Worm (Caenorhabditis elegans) whole organism, young adult: ENCODE measurements around the gene F13E9.12.

ENCODE experiments used
- B0019.2 ChIP-seq: fragments of 200-800 bp; sonication (Bioruptor generic); conservative IDR thresholded peaks from 2 replicates; pipeline ENCODE4 v1.3.6; 2022; ENCODE audit warnings: missing genetic modification reagents, missing genetic modification characterization, missing compliant biosample characterization
- D2030.7 ChIP-seq: fragments of 200-800 bp; sonication (Bioruptor generic); IDR thresholded peaks from 2 replicates; pipeline ENCODE4 v1.3.6; 2022; ENCODE audit warnings: missing genetic modification reagents, missing genetic modification characterization, missing compliant biosample characterization
- K11D2.4 ChIP-seq: fragments of 200-800 bp; sonication (Bioruptor generic); IDR thresholded peaks from 2 replicates; pipeline ENCODE4 v1.3.6; 2022; ENCODE audit warnings: missing genetic modification reagents, missing genetic modification characterization, missing compliant biosample characterization
- T07F8.4 ChIP-seq: sonication (generic microtip); optimal IDR thresholded peaks from 2 replicates; lab custom pipeline; 2016; ENCODE audit warnings: mild to moderate bottlenecking, missing genetic modification characterization, moderate library complexity, missing compliant biosample characterization
- Y53F4B.3 ChIP-seq: fragments of 200-800 bp; sonication (Bioruptor generic); IDR thresholded peaks from 2 replicates; pipeline ENCODE4 v1.3.6; 2022; ENCODE audit warnings: missing genetic modification reagents, missing genetic modification characterization, missing compliant biosample characterization
- Y67H2A.10 ChIP-seq: fragments of 200-800 bp; sonication (Bioruptor generic); conservative IDR thresholded peaks from 2 replicates; pipeline ENCODE4 v1.3.6; 2022; ENCODE audit warnings: missing genetic modification reagents, missing genetic modification characterization, missing compliant biosample characterization
- Y79H2A.3 ChIP-seq: fragments of 200-800 bp; sonication (Bioruptor generic); conservative IDR thresholded peaks from 2 replicates; pipeline ENCODE4 v1.3.6; 2022; ENCODE audit warnings: missing genetic modification reagents, missing genetic modification characterization, missing compliant biosample characterization
- athp-1 ChIP-seq: sonication (generic microtip); optimal IDR thresholded peaks from 2 replicates; lab custom pipeline; 2017; ENCODE audit warnings: mild to moderate bottlenecking, missing genetic modification characterization, missing compliant biosample characterization
- ccch-3 ChIP-seq: fragments of 200-800 bp; sonication (Bioruptor generic); optimal IDR thresholded peaks from 2 replicates; lab custom pipeline; 2018; ENCODE audit warnings: mild to moderate bottlenecking, missing genetic modification characterization, missing compliant biosample characterization
- ceh-58 ChIP-seq: fragments of 200-800 bp; sonication (Bioruptor generic); IDR thresholded peaks from 2 replicates; pipeline ENCODE4 v1.3.6; 2022; ENCODE audit warnings: missing genetic modification characterization, missing compliant biosample characterization
- ceh-91 ChIP-seq: fragments of 200-800 bp; sonication (Bioruptor generic); IDR thresholded peaks from 2 replicates; pipeline ENCODE4 v1.3.6; 2022; ENCODE audit warnings: missing genetic modification reagents, missing genetic modification characterization, missing compliant biosample characterization
- chd-7 ChIP-seq: sonication (generic microtip); optimal IDR thresholded peaks from 2 replicates; lab custom pipeline; 2016; ENCODE audit warnings: mild to moderate bottlenecking, missing genetic modification characterization, moderate library complexity, missing compliant biosample characterization
- dpl-1 ChIP-seq: fragments of 150-350 bp; optimal IDR thresholded peaks from 2 replicates; lab custom pipeline; 2014; ENCODE audit warnings: missing biosample characterization, missing genetic modification reagents, missing genetic modification characterization
- gei-17 ChIP-seq: fragments of 200-800 bp; sonication (Bioruptor generic); optimal IDR thresholded peaks from 2 replicates; lab custom pipeline; 2018; ENCODE audit warnings: mild to moderate bottlenecking, missing genetic modification characterization, missing compliant biosample characterization
- hlh-26 ChIP-seq: fragments of 200-800 bp; sonication (Bioruptor generic); conservative IDR thresholded peaks from 2 replicates; pipeline ENCODE4 v1.3.6; 2022; ENCODE audit warnings: missing genetic modification reagents, missing genetic modification characterization, missing compliant biosample characterization
- hmg-1.2 ChIP-seq: fragments of 200-800 bp; sonication (Bioruptor generic); IDR thresholded peaks from 2 replicates; pipeline ENCODE4 v1.3.6; 2022; ENCODE audit warnings: missing genetic modification reagents, missing genetic modification characterization, missing compliant biosample characterization
- hrde-1 ChIP-seq: sonication (generic microtip); optimal IDR thresholded peaks from 2 replicates; lab custom pipeline; 2016; ENCODE audit warnings: missing genetic modification characterization, mild to moderate bottlenecking, missing compliant biosample characterization, moderate library complexity, missing genotype, missing genetic modification reagents, borderline replicate concordance
- lsl-1 ChIP-seq: fragments of 200-800 bp; sonication (Bioruptor generic); optimal IDR thresholded peaks from 2 replicates; lab custom pipeline; 2018; ENCODE audit warnings: mild to moderate bottlenecking, missing genetic modification characterization, moderate library complexity, missing compliant biosample characterization
- madf-6 ChIP-seq: fragments of 200-800 bp; sonication (Bioruptor generic); IDR thresholded peaks from 2 replicates; pipeline ENCODE4 v1.3.6; 2022; ENCODE audit warnings: missing genetic modification reagents, missing genetic modification characterization, missing compliant biosample characterization
- mel-28 ChIP-seq: sonication (generic microtip); optimal IDR thresholded peaks from 2 replicates; lab custom pipeline; 2016; ENCODE audit warnings: borderline replicate concordance, mild to moderate bottlenecking, missing genetic modification characterization, missing compliant biosample characterization
- nfya-1 ChIP-seq: sonication (generic microtip); optimal IDR thresholded peaks from 2 replicates; lab custom pipeline; 2017; ENCODE audit warnings: antibody characterized with exemption, missing compliant biosample characterization, missing genetic modification characterization, borderline replicate concordance; ENCODE audit not compliant: insufficient read depth
- nfya-2 ChIP-seq: fragments of 200-800 bp; sonication (Bioruptor generic); IDR thresholded peaks from 2 replicates; pipeline ENCODE4 v1.3.6; 2022; ENCODE audit warnings: missing genetic modification reagents, missing genetic modification characterization, missing compliant biosample characterization
- nfyb-1 ChIP-seq: fragments of 200-800 bp; sonication (Bioruptor generic); IDR thresholded peaks from 2 replicates; pipeline ENCODE4 v1.3.6; 2022; ENCODE audit warnings: missing genetic modification reagents, missing genetic modification characterization, missing compliant biosample characterization
- nhr-90 ChIP-seq: sonication (generic microtip); optimal IDR thresholded peaks from 2 replicates; lab custom pipeline; 2016; ENCODE audit warnings: missing genotype, mild to moderate bottlenecking, missing genetic modification characterization, missing compliant biosample characterization
- sdz-38 ChIP-seq: sonication (generic microtip); optimal IDR thresholded peaks from 2 replicates; lab custom pipeline; 2016; ENCODE audit warnings: missing genotype, missing genetic modification characterization, missing compliant biosample characterization
- sea-2 ChIP-seq: fragments of 200-800 bp; sonication (Bioruptor generic); IDR thresholded peaks from 2 replicates; pipeline ENCODE4 v1.3.6; 2022; ENCODE audit warnings: missing genetic modification characterization, missing compliant biosample characterization
- snpc-1.3 ChIP-seq: sonication (generic microtip); optimal IDR thresholded peaks from 2 replicates; lab custom pipeline; 2017; ENCODE audit warnings: missing genetic modification characterization, mild to moderate bottlenecking, missing compliant biosample characterization, antibody characterized with exemption, moderate library complexity, missing genotype, missing genetic modification reagents; ENCODE audit not compliant: insufficient read depth
- snpc-4 ChIP-seq, 5 experiments: fragments of 150-350 bp in 1 of 5; sonication (generic microtip) in 4 of 5; optimal IDR thresholded peaks; 2 replicates each; lab custom pipeline; 2014 to 2018; ENCODE audit warnings: missing genetic modification characterization in 5 of 5, missing biosample characterization in 3 of 5, antibody characterized with exemption in 2 of 5, mild to moderate bottlenecking in 2 of 5, missing compliant biosample characterization in 2 of 5, missing genotype in 2 of 5, moderate library complexity in 2 of 5, missing genetic modification reagents in 1 of 5
- tbp1 ChIP-seq: fragments of 200-800 bp; sonication (Bioruptor generic); optimal IDR thresholded peaks from 2 replicates; lab custom pipeline; 2018; ENCODE audit warnings: mild to moderate bottlenecking, missing genetic modification characterization, missing compliant biosample characterization
- ztf-18 ChIP-seq: sonication (generic microtip); optimal IDR thresholded peaks from 2 replicates; lab custom pipeline; 2016; ENCODE audit warnings: missing genotype, mild to moderate bottlenecking, missing genetic modification characterization, missing compliant biosample characterization

Gene F13E9.12

ce11 chrIV:10885915-10886314, 11.5 kb upstream of the F13E9.12 start, which contains the start of gene srlf-11 (continued):
- TF ChIP-seq snpc-1.3 (tag; lab: Kevin White, UChicago) (no peak), hrde-1 (no peak), Y67H2A.10 (GFP tag; lab: Robert Waterston, UW) (no peak)

ce11 chrIV:10884263-10884662, 9.8 kb upstream of the F13E9.12 start, which contains the start of gene F13E9.5:
TSS of gene F13E9.5 (minus strand) at chrIV:10884363.
- TF ChIP-seq gei-17 (GFP tag; lab: Kevin White, UChicago) (no peak), Y53F4B.3 (GFP tag; lab: Robert Waterston, UW) (no peak), sea-2 (GFP tag; lab: Robert Waterston, UW) (no peak), hmg-1.2 (GFP tag; lab: Robert Waterston, UW) (no peak)
- TF ChIP-seq, all 124 proteins: peak for 0

ce11 chrIV:10881230-10881629, 6.8 kb upstream of the F13E9.12 start, which contains the start of gene F13E9.13:
TSS of gene F13E9.13 (plus strand) at chrIV:10881546.
- TF ChIP-seq K11D2.4 = no peak
- no peak for TF ChIP-seq lsl-1 (GFP tag; lab: Kevin White, UChicago)
- no peak for TF ChIP-seq nhr-90 (tag; lab: Kevin White, UChicago)
- TF ChIP-seq nfya-2 (GFP tag; lab: Robert Waterston, UW) = no peak
- TF ChIP-seq madf-6 (GFP tag; lab: Robert Waterston, UW) = no peak
- no peak for TF ChIP-seq mel-28
- TF ChIP-seq athp-1 (tag; lab: Kevin White, UChicago) = no peak

ce11 chrIV:10880264-10880663, 5.8 kb upstream of the F13E9.12 start, which contains the start of gene fipr-15:
TSS of gene fipr-15 (plus strand) at chrIV:10880564.
- TF ChIP-seq dpl-1 = no peak
- no peak for TF ChIP-seq sdz-38 (tag; lab: Kevin White, UChicago)
- no peak for TF ChIP-seq D2030.7 (GFP tag; lab: Robert Waterston, UW)
- TF ChIP-seq nfyb-1 = no peak
- no peak for TF ChIP-seq hlh-26 (GFP tag; lab: Robert Waterston, UW)
- no peak for TF ChIP-seq T07F8.4 (tag; lab: Kevin White, UChicago)
- no peak for TF ChIP-seq B0019.2 (GFP tag; lab: Robert Waterston, UW)
- no peak for TF ChIP-seq chd-7 (tag; lab: Kevin White, UChicago)
- TF ChIP-seq ztf-18 (tag; lab: Kevin White, UChicago) = no peak
- no peak for TF ChIP-seq hmg-1.2 (GFP tag; lab: Robert Waterston, UW)
- TF ChIP-seq ccch-3 (GFP tag; lab: Kevin White, UChicago) = no peak
- TF ChIP-seq ceh-91 (GFP tag; lab: Robert Waterston, UW) = no peak
- TF ChIP-seq Y53F4B.3 (GFP tag; lab: Robert Waterston, UW) = no peak
- no peak for TF ChIP-seq tbp1 (GFP tag; lab: Kevin White, UChicago)
- no peak for TF ChIP-seq snpc-4 (GFP tag; optimal IDR thresholded peaks at IDR 0.05; lab: Kevin White, UChicago)
- no peak for TF ChIP-seq snpc-4 (tag; optimal IDR thresholded peaks at IDR 0.05; lab: Kevin White, UChicago)
- TF ChIP-seq ceh-58 (GFP tag; lab: Robert Waterston, UW) = no peak
- no peak for TF ChIP-seq Y79H2A.3 (GFP tag; lab: Robert Waterston, UW)

ce11 chrIV:10879542-10879941, 5.1 kb upstream of the F13E9.12 start, which contains the start of gene sdz-13:
TSS of gene sdz-13 (minus strand) at chrIV:10879642.
- TF ChIP-seq nfya-1 (tag; lab: Kevin White, UChicago) = no peak
